Fruit fly (Drosophila melanogaster): ENCODE data around the gene Krn.

Krn gene

dm6 chr3L:17611864-17612505 is 42.1 kb downstream of the Krn start (continued):
- peak; percentile 90 for TF ChIP-seq ftz-f1 (GFP tag; optimal IDR thresholded peaks at IDR 0.05)
- TF ChIP-seq ewg (GFP tag; optimal IDR thresholded peaks at IDR 0.05): no peak
- no peak for TF ChIP-seq Hr3 (GFP tag; optimal IDR thresholded peaks at IDR 0.05)
- TF ChIP-seq CG34224 (GFP tag; IDR thresholded peaks at IDR 0.05; ENCODE audit: partially characterized antibody): no peak
- no peak for TF ChIP-seq esg (GFP tag; conservative IDR thresholded peaks at IDR 0.05)
- TF ChIP-seq da (GFP tag; optimal IDR thresholded peaks at IDR 0.05): no peak
- TF ChIP-seq Pdp1 (GFP tag; optimal IDR thresholded peaks at IDR 0.05): peak in 1 of 2 experiments; percentile 83
- TF ChIP-seq TFAM (GFP tag; optimal IDR thresholded peaks at IDR 0.05): no peak
- TF ChIP-seq hb (GFP tag; IDR thresholded peaks at IDR 0.05; ENCODE audit: partially characterized antibody): no peak
- no peak for TF ChIP-seq bab2 (GFP tag; optimal IDR thresholded peaks at IDR 0.05)
- TF ChIP-seq Opbp (GFP tag; IDR thresholded peaks at IDR 0.05; ENCODE audit: partially characterized antibody): peak; percentile 57; the same call in 1 of the 3 replicates
- TF ChIP-seq emc (GFP tag; optimal IDR thresholded peaks at IDR 0.05): no peak
- no peak for TF ChIP-seq CG12104 (GFP tag; optimal IDR thresholded peaks at IDR 0.05)
- TF ChIP-seq CG43689 (GFP tag; IDR thresholded peaks at IDR 0.05): no peak
- TF ChIP-seq Ets65A (GFP tag): peak; percentile 72
- TF ChIP-seq bsh (GFP tag; optimal IDR thresholded peaks at IDR 0.05): no peak
- no peak for TF ChIP-seq Lim3 (GFP tag; IDR thresholded peaks at IDR 0.05)
- peak; percentile 97 for TF ChIP-seq chinmo (GFP tag; IDR thresholded peaks at IDR 0.05; ENCODE audit: partially characterized antibody)
- TF ChIP-seq CG7928 (GFP tag; optimal IDR thresholded peaks at IDR 0.05): no peak
- no peak for TF ChIP-seq gfzf (GFP tag; optimal IDR thresholded peaks at IDR 0.05)
- TF ChIP-seq phol (tag; optimal IDR thresholded peaks at IDR 0.05): no peak
- TF ChIP-seq kah (GFP tag; optimal IDR thresholded peaks at IDR 0.05): no peak
- no peak for TF ChIP-seq ham (GFP tag; IDR thresholded peaks at IDR 0.05)
- TF ChIP-seq psq (GFP tag; optimal IDR thresholded peaks at IDR 0.05): no peak
- peak; percentile 89 for TF ChIP-seq dm (GFP tag; optimal IDR thresholded peaks at IDR 0.05)
- no peak for TF ChIP-seq Nf-YA (GFP tag; IDR thresholded peaks at IDR 0.05)
- no peak for TF ChIP-seq otp (GFP tag; IDR thresholded peaks at IDR 0.05)
- no peak for TF ChIP-seq CG4328 (GFP tag; optimal IDR thresholded peaks at IDR 0.05)
- TF ChIP-seq chm (GFP tag; IDR thresholded peaks at IDR 0.05): no peak
- TF ChIP-seq vnd (GFP tag; IDR thresholded peaks at IDR 0.05; ENCODE audit: partially characterized antibody): 0 out of 3 replicates have a peak, but pooled peaks have one; percentile 30
- TF ChIP-seq NFAT (GFP tag; IDR thresholded peaks at IDR 0.05): no peak
- TF ChIP-seq CG1233 (GFP tag; optimal IDR thresholded peaks at IDR 0.05): no peak
- no peak for TF ChIP-seq btn (GFP tag; optimal IDR thresholded peaks at IDR 0.05)
- TF ChIP-seq Med (GFP tag): peak; percentile 46
- no peak for TF ChIP-seq insv (GFP tag; optimal IDR thresholded peaks at IDR 0.05)
- no peak for TF ChIP-seq CG12071 (GFP tag; optimal IDR thresholded peaks at IDR 0.05)
- TF ChIP-seq mld (GFP tag; IDR thresholded peaks at IDR 0.05; ENCODE audit: partially characterized antibody): no peak
- no peak for TF ChIP-seq CG8290 (GFP tag; optimal IDR thresholded peaks at IDR 0.05)
- TF ChIP-seq CG8290 (tag; optimal IDR thresholded peaks at IDR 0.05): peak in 1 of 2 experiments; percentile 35
- TF ChIP-seq crol (GFP tag; IDR thresholded peaks at IDR 0.05): peak; percentile 87
- peak; percentile 28 for TF ChIP-seq lbe (GFP tag; optimal IDR thresholded peaks at IDR 0.05)
- TF ChIP-seq dpn (GFP tag; optimal IDR thresholded peaks at IDR 0.05): no peak
- no peak for TF ChIP-seq CG12769 (tag; optimal IDR thresholded peaks at IDR 0.05)
- TF ChIP-seq Mes4 (GFP tag; optimal IDR thresholded peaks at IDR 0.05): no peak
- no peak for TF ChIP-seq HmgZ (tag; optimal IDR thresholded peaks at IDR 0.05)
- no peak for TF ChIP-seq CG8089 (GFP tag; optimal IDR thresholded peaks at IDR 0.05)
- TF ChIP-seq BEAF-32 (GFP tag; optimal IDR thresholded peaks at IDR 0.05): no peak
- TF ChIP-seq jumu (GFP tag; optimal IDR thresholded peaks at IDR 0.05): no peak
- TF ChIP-seq chn (GFP tag; optimal IDR thresholded peaks at IDR 0.05): peak; percentile 10
- TF ChIP-seq CG10654 (GFP tag; optimal IDR thresholded peaks at IDR 0.05): no peak
- no peak for TF ChIP-seq Myb (GFP tag; optimal IDR thresholded peaks at IDR 0.05)

Data from whole organism, embryonic.